Worm (Caenorhabditis elegans): Measurements from ENCODE around the gene Y22D7AL.16.

ce11 chrIII:1682262-1682661 lies 17.2 kb upstream of the Y22D7AL.16 start:
- TF ChIP-seq nhr-25 (tag; optimal IDR thresholded peaks at IDR 0.05) (no peak), ztf-11 (tag; optimal IDR thresholded peaks at IDR 0.05) (no peak), egl-27 (tag; optimal IDR thresholded peaks at IDR 0.05) (no peak), ama-1 (optimal IDR thresholded peaks at IDR 0.05) (no peak), snpc-4 (tag; optimal IDR thresholded peaks at IDR 0.05) (no peak)

Data from whole organism, L2 larva.